Worm (Caenorhabditis elegans) whole organism, L4/young adult: ENCODE data around the gene jmjd-3.3.

ENCODE experiments used
- W03F9.2 ChIP-seq: fragments of 150-350 bp; optimal IDR thresholded peaks from 2 replicates; lab custom pipeline; 2014; ENCODE audit warnings: missing biosample characterization, missing genetic modification characterization
- dao-5 ChIP-seq: sonication (generic microtip); optimal IDR thresholded peaks from 2 replicates; lab custom pipeline; 2016; ENCODE audit warnings: missing genotype, missing genetic modification characterization, moderate library complexity, missing compliant biosample characterization
- him-1 ChIP-seq: sonication (generic microtip); optimal IDR thresholded peaks from 2 replicates; lab custom pipeline; 2016; ENCODE audit warnings: missing genotype, missing genetic modification reagents, missing genetic modification characterization, missing compliant biosample characterization

ce11 chrX:13443283-13443682, 7.1 kb downstream of the jmjd-3.3 start:
- TF ChIP-seq him-1 (no peak), dao-5 (tag; lab: Kevin White, UChicago) (no peak), W03F9.2 (no peak)
